Worm (Caenorhabditis elegans): ENCODE measurements around the gene T01B6.1.

T01B6.1 gene

ce11 chrX:2287977-2288387 is 47.5 kb upstream of the T01B6.1 start (continued):
- no peak for TF ChIP-seq rbr-2 (tag; optimal IDR thresholded peaks at IDR 0.05)
- no peak for TF ChIP-seq R02D3.7 (tag; optimal IDR thresholded peaks at IDR 0.05)
- no peak for TF ChIP-seq lin-1 (GFP tag; IDR thresholded peaks at IDR 0.05)
- TF ChIP-seq dpl-1 (GFP tag; optimal IDR thresholded peaks at IDR 0.05): no peak
- TF ChIP-seq ztf-11 (tag; optimal IDR thresholded peaks at IDR 0.05): no peak
- TF ChIP-seq saeg-2 (GFP tag; IDR thresholded peaks at IDR 0.05): no peak
- TF ChIP-seq daf-19 (GFP tag; conservative IDR thresholded peaks at IDR 0.05): no peak
- TF ChIP-seq madf-5 (GFP tag; IDR thresholded peaks at IDR 0.05): no peak
- TF ChIP-seq F10B5.3 (tag; optimal IDR thresholded peaks at IDR 0.05): no peak
- TF ChIP-seq arid-1 (GFP tag; conservative IDR thresholded peaks at IDR 0.05): no peak
- TF ChIP-seq lin-13 (GFP tag; optimal IDR thresholded peaks at IDR 0.05): no peak
- TF ChIP-seq unc-39 (tag; optimal IDR thresholded peaks at IDR 0.05): no peak
- TF ChIP-seq nhr-42 (GFP tag; IDR thresholded peaks at IDR 0.05): no peak
- TF ChIP-seq F49E8.2 (tag; optimal IDR thresholded peaks at IDR 0.05; ENCODE audit: borderline replicate concordance): no peak
- TF ChIP-seq D1046.2 (GFP tag; IDR thresholded peaks at IDR 0.05): no peak
- TF ChIP-seq hlh-11 (tag; optimal IDR thresholded peaks at IDR 0.05): peak; percentile 83
- no peak for TF ChIP-seq tag-97 (GFP tag; IDR thresholded peaks at IDR 0.05)
- no peak for TF ChIP-seq zip-11 (GFP tag; IDR thresholded peaks at IDR 0.05)
- TF ChIP-seq F44E2.7 (GFP tag; IDR thresholded peaks at IDR 0.05): no peak
- TF ChIP-seq aha-1 (tag): no peak
- TF ChIP-seq zag-1 (tag; optimal IDR thresholded peaks at IDR 0.05): no peak
- TF ChIP-seq daf-8 (GFP tag; IDR thresholded peaks at IDR 0.05): no peak
- peak; percentile 41; the same call in 1 of the 2 replicates for TF ChIP-seq php-3 (GFP tag; IDR thresholded peaks at IDR 0.05)
- no peak for TF ChIP-seq Y5F2A.4 (GFP tag; optimal IDR thresholded peaks at IDR 0.05)
- no peak for TF ChIP-seq ztf-7 (tag; optimal IDR thresholded peaks at IDR 0.05)
- TF ChIP-seq duxl-1 (tag; optimal IDR thresholded peaks at IDR 0.05; ENCODE audit: poor library complexity): no peak
- no peak for TF ChIP-seq nhr-111 (GFP tag; optimal IDR thresholded peaks at IDR 0.05)
- TF ChIP-seq ceh-62 (tag; optimal IDR thresholded peaks at IDR 0.05): no peak
- TF ChIP-seq set-16 (GFP tag; IDR thresholded peaks at IDR 0.05): no peak
- TF ChIP-seq mxl-2 (GFP tag; conservative IDR thresholded peaks at IDR 0.05): no peak
- TF ChIP-seq egl-43 (GFP tag; IDR thresholded peaks at IDR 0.05): no peak
- no peak for TF ChIP-seq pha-4 (GFP tag; IDR thresholded peaks at IDR 0.05)
- TF ChIP-seq pha-4 (tag; optimal IDR thresholded peaks at IDR 0.05): no peak
- TF ChIP-seq lin-39 (tag; optimal IDR thresholded peaks at IDR 0.05): no peak
- TF ChIP-seq hif-1 (tag; optimal IDR thresholded peaks at IDR 0.05): peak in 1 of 2 experiments; percentile 53
- TF ChIP-seq nhr-25 (tag; optimal IDR thresholded peaks at IDR 0.05; ENCODE audit: borderline replicate concordance, insufficient read depth): peak; percentile 2
- TF ChIP-seq lir-3 (tag; optimal IDR thresholded peaks at IDR 0.05): no peak
- TF ChIP-seq attf-4 (tag; optimal IDR thresholded peaks at IDR 0.05): no peak
- no peak for TF ChIP-seq nhr-48 (tag; optimal IDR thresholded peaks at IDR 0.05)
- peak; percentile 58; the same call in 1 of the 2 replicates for TF ChIP-seq hmg-1.1 (GFP tag; IDR thresholded peaks at IDR 0.05)
- no peak for TF ChIP-seq madf-9 (GFP tag; conservative IDR thresholded peaks at IDR 0.05)
- no peak for TF ChIP-seq egl-27 (tag; optimal IDR thresholded peaks at IDR 0.05)
- TF ChIP-seq gei-8 (GFP tag; optimal IDR thresholded peaks at IDR 0.05): no peak
- TF ChIP-seq unc-130 (GFP tag; optimal IDR thresholded peaks at IDR 0.05): no peak
- TF ChIP-seq skn-1 (tag; optimal IDR thresholded peaks at IDR 0.05): no peak
- no peak for TF ChIP-seq F26F4.8 (GFP tag; conservative IDR thresholded peaks at IDR 0.05)
- TF ChIP-seq nhr-11 (tag; optimal IDR thresholded peaks at IDR 0.05): peak; percentile 31
- no peak for TF ChIP-seq ctbp-1 (GFP tag; IDR thresholded peaks at IDR 0.05)
- TF ChIP-seq nhr-76 (tag; optimal IDR thresholded peaks at IDR 0.05): no peak
- no peak for TF ChIP-seq fkh-10 (GFP tag; optimal IDR thresholded peaks at IDR 0.05)
- peak; percentile 73 for TF ChIP-seq nhr-28 (tag; optimal IDR thresholded peaks at IDR 0.05)
- peak; percentile 54 for TF ChIP-seq hlh-30 (tag; optimal IDR thresholded peaks at IDR 0.05; ENCODE audit: insufficient read depth)
- no peak for TF ChIP-seq ceh-32 (tag; optimal IDR thresholded peaks at IDR 0.05; ENCODE audit: poor library complexity)

Data from whole organism, L4 larva.